Worm (Caenorhabditis elegans): ENCODE data around the gene srt-39.

Gene srt-39

DNA sequence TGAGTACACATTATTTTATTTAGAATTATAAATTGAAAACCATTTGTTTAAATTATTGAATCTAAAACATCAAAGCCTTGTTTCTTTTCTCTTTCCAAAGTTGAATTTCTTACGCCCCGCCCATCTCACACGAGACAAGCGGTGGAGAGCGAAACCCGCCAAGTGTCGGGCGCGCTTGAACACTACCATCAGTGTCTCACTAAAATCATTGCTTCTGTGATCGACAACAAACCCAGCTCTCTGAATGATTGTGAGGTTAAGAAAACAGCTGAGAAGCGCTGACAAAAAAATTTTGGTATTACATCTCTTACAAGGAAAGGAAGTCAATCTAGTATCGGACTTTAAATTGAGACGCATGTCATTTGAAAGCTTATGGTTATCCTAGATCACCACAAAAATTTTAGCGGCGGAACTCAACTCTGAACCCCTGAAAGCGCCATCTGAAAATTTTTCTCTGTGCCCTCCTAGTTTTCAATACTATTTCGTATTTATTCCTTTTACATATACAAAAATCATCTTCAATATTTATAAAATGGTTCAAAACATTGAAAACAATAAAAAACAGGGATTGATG lies 6.5 kb downstream of the srt-39 start:
- no peak for TF ChIP-seq T22C8.4 (GFP tag; IDR thresholded peaks at IDR 0.05)
- peak; percentile 23; the same call in 1 of the 2 replicates for TF ChIP-seq flt-1 (GFP tag; IDR thresholded peaks at IDR 0.05)
- TF ChIP-seq klf-2 (GFP tag; conservative IDR thresholded peaks at IDR 0.05) = 0 out of 2 replicates have a peak, but pooled peaks have one; percentile 16

DNA sequence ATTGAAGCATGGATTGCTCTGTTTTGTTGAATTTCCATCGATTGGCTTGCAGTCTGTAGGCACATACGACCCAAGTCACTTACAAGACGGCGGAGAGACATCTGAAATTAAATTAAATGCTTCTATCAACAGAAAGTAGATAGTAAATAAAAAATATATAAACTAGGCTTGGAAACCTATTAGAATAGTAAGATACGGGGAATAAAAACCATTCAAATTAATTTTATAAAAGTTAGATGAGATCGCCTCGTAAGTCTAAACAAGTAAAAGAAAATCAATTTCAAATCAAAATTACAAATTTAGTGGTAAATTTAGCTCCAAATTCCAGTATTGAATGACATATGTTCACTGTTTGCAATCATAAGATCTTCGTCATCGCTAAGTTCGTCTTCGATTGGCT lies 9.8 kb downstream of the srt-39 start, which contains the start of gene mrps-11:
Gene mrps-11 (minus strand): TSS at position 101 of the 400 bp plus-strand sequence.
- no peak for TF ChIP-seq ztf-23 (GFP tag; IDR thresholded peaks at IDR 0.05)
- TF ChIP-seq T22C8.4 (GFP tag; IDR thresholded peaks at IDR 0.05) = no peak
- no peak for TF ChIP-seq med-1 (GFP tag; optimal IDR thresholded peaks at IDR 0.05; ENCODE audit: insufficient read depth)
- no peak for TF ChIP-seq klf-2 (GFP tag; conservative IDR thresholded peaks at IDR 0.05)
- TF ChIP-seq cog-1 (tag; optimal IDR thresholded peaks at IDR 0.05) = no peak
- TF ChIP-seq ztf-29 (GFP tag; IDR thresholded peaks at IDR 0.05) = no peak
- no peak for TF ChIP-seq ref-1 (GFP tag; conservative IDR thresholded peaks at IDR 0.05)
- no peak for TF ChIP-seq tab-1 (GFP tag; IDR thresholded peaks at IDR 0.05)
- no peak for TF ChIP-seq flt-1 (GFP tag; IDR thresholded peaks at IDR 0.05)

DNA sequence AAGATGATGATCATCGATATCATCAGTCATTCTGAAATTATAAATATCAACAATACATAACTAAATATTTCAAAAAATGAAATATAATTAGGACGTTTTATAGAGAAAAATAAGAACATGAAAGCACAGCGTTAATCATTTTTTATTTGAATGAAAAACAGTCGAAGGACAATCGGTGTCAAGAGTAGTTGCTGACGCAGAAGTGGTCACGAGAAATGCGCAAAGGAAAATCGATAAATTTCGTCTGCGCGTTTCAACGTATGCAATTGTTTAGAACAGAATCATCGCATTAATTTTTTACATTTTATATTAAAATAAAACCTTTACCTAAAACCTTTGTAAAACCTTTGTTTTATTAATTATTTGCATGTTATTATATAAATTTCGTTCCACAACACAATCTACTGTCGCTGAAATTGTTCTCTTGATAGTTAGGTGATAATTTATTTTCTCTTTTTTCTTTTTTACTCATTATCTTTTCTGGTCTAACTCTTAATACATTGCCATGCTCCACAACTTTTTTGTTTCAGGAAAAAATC lies 13.1 kb downstream of the srt-39 start, which contains the start of the genes W04D2.4 and rbm-25:
Gene W04D2.4 (minus strand): TSS at position 31 of the 539 bp plus-strand sequence.
Gene rbm-25 (plus strand): TSS at position 489 of the 539 bp plus-strand sequence.
- TF ChIP-seq tab-1 (GFP tag; IDR thresholded peaks at IDR 0.05) (no peak), ztf-23 (GFP tag; IDR thresholded peaks at IDR 0.05) (no peak), T22C8.4 (GFP tag; IDR thresholded peaks at IDR 0.05) (peak; percentile 94)

DNA sequence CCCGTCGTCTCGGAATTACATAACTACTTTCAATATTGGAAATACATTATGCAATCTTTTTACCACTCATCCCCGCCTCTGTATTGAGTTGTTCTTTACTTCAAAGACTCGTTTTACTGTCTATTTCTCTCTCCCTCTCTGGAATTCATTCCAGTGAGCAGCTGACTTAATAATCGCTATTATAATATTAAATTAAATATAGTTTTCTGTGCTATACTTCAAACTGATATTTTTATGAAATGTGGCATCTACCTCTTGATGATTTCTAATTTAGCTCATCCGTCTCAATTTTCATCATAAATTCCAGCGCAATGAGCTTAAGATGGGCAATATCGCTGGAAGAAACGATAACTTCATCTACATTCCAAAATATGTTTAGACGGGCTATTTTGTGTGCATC lies 18.8 kb downstream of the srt-39 start, which contains the start of gene T28H10.1:
Gene T28H10.1 (plus strand): TSS at position 301 of the 400 bp plus-strand sequence.
- TF ChIP-seq ztf-29 (GFP tag; IDR thresholded peaks at IDR 0.05) = no peak
- TF ChIP-seq flt-1 (GFP tag; IDR thresholded peaks at IDR 0.05) = no peak
- TF ChIP-seq ref-1 (GFP tag; conservative IDR thresholded peaks at IDR 0.05) = no peak
- no peak for TF ChIP-seq ztf-23 (GFP tag; IDR thresholded peaks at IDR 0.05)
- TF ChIP-seq tab-1 (GFP tag; IDR thresholded peaks at IDR 0.05) = no peak
- no peak for TF ChIP-seq T22C8.4 (GFP tag; IDR thresholded peaks at IDR 0.05)
- TF ChIP-seq klf-2 (GFP tag; conservative IDR thresholded peaks at IDR 0.05) = no peak
- no peak for TF ChIP-seq cog-1 (tag; optimal IDR thresholded peaks at IDR 0.05)
- TF ChIP-seq med-1 (GFP tag; optimal IDR thresholded peaks at IDR 0.05; ENCODE audit: insufficient read depth) = no peak

DNA sequence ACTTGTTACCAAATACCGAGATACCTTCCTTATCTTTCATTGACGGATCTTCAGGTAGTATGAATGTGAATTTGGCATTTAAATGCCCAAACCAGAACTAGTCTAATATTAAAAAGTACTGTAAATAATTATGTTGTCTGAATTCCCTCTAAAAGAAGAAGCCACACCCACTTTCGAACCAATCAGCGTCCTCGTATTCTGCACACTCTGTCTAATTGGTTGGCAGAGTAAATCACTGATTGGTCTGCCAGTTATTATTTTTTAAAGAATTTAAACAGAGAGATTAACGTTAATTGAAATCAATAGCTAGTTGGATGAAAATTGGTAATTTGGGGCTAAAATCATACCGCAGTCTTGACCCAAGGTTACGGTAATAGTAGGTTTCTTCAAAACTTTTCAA lies 21.0 kb downstream of the srt-39 start:
- TF ChIP-seq ztf-23 (GFP tag; IDR thresholded peaks at IDR 0.05) (no peak), flt-1 (GFP tag; IDR thresholded peaks at IDR 0.05) (no peak), tab-1 (GFP tag; IDR thresholded peaks at IDR 0.05) (no peak), T22C8.4 (GFP tag; IDR thresholded peaks at IDR 0.05) (no peak), ref-1 (GFP tag; conservative IDR thresholded peaks at IDR 0.05) (no peak), ztf-29 (GFP tag; IDR thresholded peaks at IDR 0.05) (no peak), cog-1 (tag; optimal IDR thresholded peaks at IDR 0.05) (no peak), med-1 (GFP tag; optimal IDR thresholded peaks at IDR 0.05; ENCODE audit: insufficient read depth) (no peak), klf-2 (GFP tag; conservative IDR thresholded peaks at IDR 0.05) (no peak)

DNA sequence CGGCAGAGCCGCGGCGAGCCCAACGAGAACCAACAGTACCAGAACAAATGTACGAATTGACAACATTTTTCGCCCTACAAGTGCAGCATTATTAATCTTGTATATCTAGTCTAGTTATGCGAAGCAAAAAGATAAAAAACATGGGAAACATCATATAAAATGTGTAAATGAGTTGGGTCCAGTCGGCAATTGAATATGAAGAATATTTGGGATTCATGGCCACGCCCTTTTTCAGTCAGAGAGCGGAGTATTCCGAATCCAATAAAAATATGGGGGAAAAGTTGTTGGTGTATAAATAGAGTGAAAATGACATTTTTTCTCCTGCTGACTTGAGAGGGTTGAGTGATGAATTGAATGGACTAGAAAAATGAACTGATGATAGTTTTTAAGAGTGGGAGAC lies 21.5 kb downstream of the srt-39 start, which contains the start of gene nlp-46:
Gene nlp-46 (minus strand): TSS at position 101 of the 400 bp plus-strand sequence.
- no peak for TF ChIP-seq tab-1 (GFP tag; IDR thresholded peaks at IDR 0.05)
- TF ChIP-seq klf-2 (GFP tag; conservative IDR thresholded peaks at IDR 0.05) = no peak
- no peak for TF ChIP-seq ztf-23 (GFP tag; IDR thresholded peaks at IDR 0.05)
- TF ChIP-seq cog-1 (tag; optimal IDR thresholded peaks at IDR 0.05) = no peak
- no peak for TF ChIP-seq ztf-29 (GFP tag; IDR thresholded peaks at IDR 0.05)
- TF ChIP-seq med-1 (GFP tag; optimal IDR thresholded peaks at IDR 0.05; ENCODE audit: insufficient read depth) = no peak
- TF ChIP-seq ref-1 (GFP tag; conservative IDR thresholded peaks at IDR 0.05) = no peak
- no peak for TF ChIP-seq T22C8.4 (GFP tag; IDR thresholded peaks at IDR 0.05)
- TF ChIP-seq flt-1 (GFP tag; IDR thresholded peaks at IDR 0.05) = no peak

DNA sequence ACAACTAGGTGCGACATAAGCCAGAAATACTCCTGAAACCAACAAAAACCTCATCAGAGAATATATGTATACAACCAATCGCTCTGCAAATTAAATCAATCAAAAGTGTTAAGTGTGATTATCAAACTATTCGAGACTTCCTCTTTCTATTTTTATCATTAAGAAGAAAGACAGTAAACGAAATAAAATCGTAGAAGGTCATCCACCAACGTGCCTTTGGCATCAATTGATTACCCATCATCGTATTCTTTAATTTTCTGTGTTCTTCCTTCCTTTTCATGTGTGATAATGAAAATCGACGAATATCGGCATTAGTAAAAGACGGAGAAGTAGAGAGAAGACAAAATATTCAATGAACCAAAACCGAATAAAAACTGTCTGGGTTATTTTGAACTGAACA lies 27.3 kb downstream of the srt-39 start:
- no peak for TF ChIP-seq ztf-23 (GFP tag; IDR thresholded peaks at IDR 0.05)
- no peak for TF ChIP-seq med-1 (GFP tag; optimal IDR thresholded peaks at IDR 0.05; ENCODE audit: insufficient read depth)
- no peak for TF ChIP-seq T22C8.4 (GFP tag; IDR thresholded peaks at IDR 0.05)
- TF ChIP-seq flt-1 (GFP tag; IDR thresholded peaks at IDR 0.05) = no peak
- TF ChIP-seq ztf-29 (GFP tag; IDR thresholded peaks at IDR 0.05) = no peak
- TF ChIP-seq cog-1 (tag; optimal IDR thresholded peaks at IDR 0.05) = no peak

DNA sequence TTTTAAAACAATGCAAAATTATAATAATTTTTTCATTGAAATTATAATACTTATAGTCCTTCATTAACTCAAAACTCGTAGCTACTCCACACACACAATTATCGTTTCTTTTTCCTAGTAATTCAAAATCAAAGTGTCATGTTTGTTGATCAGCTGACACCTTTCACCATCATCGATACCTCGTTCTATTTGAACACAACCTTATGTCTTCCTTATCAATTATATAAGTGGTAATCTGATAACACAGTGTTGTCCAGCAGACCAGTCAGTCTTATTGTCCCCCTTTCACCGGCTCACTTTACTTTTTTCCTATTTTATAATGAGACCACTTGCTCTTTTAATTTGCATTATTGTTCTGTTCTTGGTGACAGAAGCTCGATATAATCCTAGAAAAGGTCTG lies 28.1 kb downstream of the srt-39 start, which contains the start of the genes T28H10.2 and lgmn-1:
Gene T28H10.2 (minus strand): TSS at position 177 of the 400 bp plus-strand sequence.
Gene lgmn-1 (plus strand): TSS at position 284 of the 400 bp plus-strand sequence.
- TF ChIP-seq ztf-23 (GFP tag; IDR thresholded peaks at IDR 0.05) (no peak), klf-2 (GFP tag; conservative IDR thresholded peaks at IDR 0.05) (no peak), T22C8.4 (GFP tag; IDR thresholded peaks at IDR 0.05) (no peak), med-1 (GFP tag; optimal IDR thresholded peaks at IDR 0.05; ENCODE audit: insufficient read depth) (no peak), flt-1 (GFP tag; IDR thresholded peaks at IDR 0.05) (no peak), ztf-29 (GFP tag; IDR thresholded peaks at IDR 0.05) (no peak), ref-1 (GFP tag; conservative IDR thresholded peaks at IDR 0.05) (no peak), tab-1 (GFP tag; IDR thresholded peaks at IDR 0.05) (no peak), cog-1 (tag; optimal IDR thresholded peaks at IDR 0.05) (no peak)

DNA sequence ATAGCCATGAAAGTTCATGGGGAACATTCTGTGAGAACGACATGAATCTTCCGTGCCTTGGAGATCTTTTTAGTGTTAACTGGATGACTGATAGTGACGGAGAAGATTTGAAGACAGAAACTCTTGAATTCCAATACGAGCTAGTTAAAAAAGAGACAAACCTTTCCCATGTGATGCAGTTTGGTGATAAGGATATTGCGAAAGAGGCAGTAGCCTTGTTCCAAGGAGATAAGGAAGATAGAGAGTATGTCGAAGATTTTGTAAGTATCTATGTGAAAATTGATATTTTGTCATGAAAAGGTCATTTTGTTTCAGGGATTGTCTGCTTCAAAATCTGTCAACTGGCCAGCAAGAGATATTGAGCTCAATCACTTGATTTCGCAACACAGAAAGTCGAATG lies 29.2 kb downstream of the srt-39 start:
- no peak for TF ChIP-seq klf-2 (GFP tag; conservative IDR thresholded peaks at IDR 0.05)
- no peak for TF ChIP-seq T22C8.4 (GFP tag; IDR thresholded peaks at IDR 0.05)
- no peak for TF ChIP-seq flt-1 (GFP tag; IDR thresholded peaks at IDR 0.05)
- no peak for TF ChIP-seq ztf-29 (GFP tag; IDR thresholded peaks at IDR 0.05)
- no peak for TF ChIP-seq cog-1 (tag; optimal IDR thresholded peaks at IDR 0.05)
- TF ChIP-seq med-1 (GFP tag; optimal IDR thresholded peaks at IDR 0.05; ENCODE audit: insufficient read depth) = no peak
- no peak for TF ChIP-seq ref-1 (GFP tag; conservative IDR thresholded peaks at IDR 0.05)
- TF ChIP-seq ztf-23 (GFP tag; IDR thresholded peaks at IDR 0.05) = no peak
- no peak for TF ChIP-seq tab-1 (GFP tag; IDR thresholded peaks at IDR 0.05)
